Worm (Caenorhabditis elegans) whole organism, young adult: ENCODE measurements around the gene C29F9.12.
A peak's percentile ranks its signal among the peaks of the same experiment; 100 is the strongest.

Experiments used
- B0336.3 ChIP-seq: fragments of 200-800 bp; sonication (Bioruptor generic); IDR thresholded peaks from 2 replicates; pipeline ENCODE4 v1.3.6; 2022; ENCODE audit warnings: missing genetic modification characterization, missing compliant biosample characterization
- F10E7.11 ChIP-seq: sonication (generic microtip); optimal IDR thresholded peaks from 2 replicates; lab custom pipeline; 2017; ENCODE audit warnings: mild to moderate bottlenecking, missing genetic modification characterization, moderate library complexity, missing compliant biosample characterization
- F33H1.4 ChIP-seq: fragments of 200-800 bp; sonication (Bioruptor generic); IDR thresholded peaks from 2 replicates; pipeline ENCODE4 v1.3.6; 2022; ENCODE audit warnings: missing genetic modification reagents, missing genetic modification characterization, missing compliant biosample characterization
- F57A8.1 ChIP-seq: fragments of 200-800 bp; sonication (Bioruptor generic); optimal IDR thresholded peaks from 2 replicates; lab custom pipeline; 2018; ENCODE audit warnings: mild to moderate bottlenecking, missing genetic modification characterization, moderate library complexity, missing compliant biosample characterization
- Y53F4B.3 ChIP-seq: fragments of 200-800 bp; sonication (Bioruptor generic); IDR thresholded peaks from 2 replicates; pipeline ENCODE4 v1.3.6; 2022; ENCODE audit warnings: missing genetic modification reagents, missing genetic modification characterization, missing compliant biosample characterization
- Y53G8AR.9 ChIP-seq: fragments of 200-800 bp; sonication (Bioruptor generic); conservative IDR thresholded peaks from 2 replicates; pipeline ENCODE4 v1.3.6; 2022; ENCODE audit warnings: missing genetic modification reagents, missing genetic modification characterization, missing compliant biosample characterization
- Y56A3A.18 ChIP-seq: fragments of 200-800 bp; sonication (Bioruptor generic); IDR thresholded peaks from 2 replicates; pipeline ENCODE4 v1.3.6; 2022; ENCODE audit warnings: missing genetic modification reagents, missing genetic modification characterization, missing compliant biosample characterization
- Y67H2A.10 ChIP-seq: fragments of 200-800 bp; sonication (Bioruptor generic); conservative IDR thresholded peaks from 2 replicates; pipeline ENCODE4 v1.3.6; 2022; ENCODE audit warnings: missing genetic modification reagents, missing genetic modification characterization, missing compliant biosample characterization
- ZK185.1 ChIP-seq: sonication (generic microtip); optimal IDR thresholded peaks from 2 replicates; lab custom pipeline; 2016; ENCODE audit warnings: mild to moderate bottlenecking, missing genetic modification characterization, missing compliant biosample characterization; ENCODE audit not compliant: poor library complexity, severe bottlenecking
- bed-1 ChIP-seq: fragments of 200-800 bp; sonication (Bioruptor generic); IDR thresholded peaks from 2 replicates; pipeline ENCODE4 v1.3.6; 2022; ENCODE audit warnings: missing genetic modification reagents, missing genetic modification characterization, missing compliant biosample characterization
- cebp-2 ChIP-seq: fragments of 200-800 bp; sonication (Bioruptor generic); IDR thresholded peaks from 2 replicates; pipeline ENCODE4 v1.3.6; 2022; ENCODE audit warnings: missing genetic modification characterization, missing compliant biosample characterization
- die-1 ChIP-seq: sonication (generic microtip); optimal IDR thresholded peaks from 2 replicates; lab custom pipeline; 2016; ENCODE audit warnings: missing genotype, mild to moderate bottlenecking, missing genetic modification characterization, missing compliant biosample characterization
- dox-1 ChIP-seq: fragments of 200-800 bp; sonication (Bioruptor generic); IDR thresholded peaks from 2 replicates; pipeline ENCODE4 v1.3.6; 2022; ENCODE audit warnings: missing genetic modification reagents, missing genetic modification characterization, missing compliant biosample characterization
- egl-44 ChIP-seq: fragments of 200-800 bp; sonication (Bioruptor generic); IDR thresholded peaks from 2 replicates; pipeline ENCODE4 v1.3.6; 2022; ENCODE audit warnings: missing genetic modification reagents, missing genetic modification characterization, missing compliant biosample characterization
- egrh-3 ChIP-seq: fragments of 200-800 bp; sonication (Bioruptor generic); IDR thresholded peaks from 2 replicates; pipeline ENCODE4 v1.3.6; 2022; ENCODE audit warnings: missing genetic modification reagents, missing genetic modification characterization, missing compliant biosample characterization
- hmg-1.2 ChIP-seq: fragments of 200-800 bp; sonication (Bioruptor generic); IDR thresholded peaks from 2 replicates; pipeline ENCODE4 v1.3.6; 2022; ENCODE audit warnings: missing genetic modification reagents, missing genetic modification characterization, missing compliant biosample characterization
- lin-35 ChIP-seq, 3 experiments: fragments of 150-350 bp in 2 of 3; sonication (generic microtip) in 1 of 3; optimal IDR thresholded peaks; 2 replicates each; lab custom pipeline; 2014 to 2018; ENCODE audit warnings: missing biosample characterization in 3 of 3, missing genetic modification characterization in 3 of 3, missing genetic modification reagents in 3 of 3
- lin-40 ChIP-seq: sonication (generic microtip); optimal IDR thresholded peaks from 2 replicates; lab custom pipeline; 2016; ENCODE audit warnings: missing genetic modification characterization, mild to moderate bottlenecking, missing compliant biosample characterization, missing genotype, missing genetic modification reagents
- lin-54 ChIP-seq: fragments of 200-800 bp; sonication (Bioruptor generic); optimal IDR thresholded peaks from 2 replicates; lab custom pipeline; 2018; ENCODE audit warnings: mild to moderate bottlenecking, missing genetic modification characterization, missing compliant biosample characterization
- lsy-27 ChIP-seq: sonication (generic microtip); optimal IDR thresholded peaks from 2 replicates; lab custom pipeline; 2017; ENCODE audit warnings: missing genetic modification characterization, mild to moderate bottlenecking, missing compliant biosample characterization, antibody characterized with exemption, missing genotype, borderline replicate concordance; ENCODE audit not compliant: insufficient read depth
- madf-10 ChIP-seq: sonication (generic microtip); optimal IDR thresholded peaks from 2 replicates; lab custom pipeline; 2016; ENCODE audit warnings: mild to moderate bottlenecking, missing genetic modification characterization, missing compliant biosample characterization
- mxl-1 ChIP-seq: sonication (generic microtip); optimal IDR thresholded peaks from 2 replicates; lab custom pipeline; 2016; ENCODE audit warnings: missing genetic modification characterization, missing compliant biosample characterization
- nfya-2 ChIP-seq: fragments of 200-800 bp; sonication (Bioruptor generic); IDR thresholded peaks from 2 replicates; pipeline ENCODE4 v1.3.6; 2022; ENCODE audit warnings: missing genetic modification reagents, missing genetic modification characterization, missing compliant biosample characterization
- nhr-120 ChIP-seq: fragments of 200-800 bp; sonication (Bioruptor generic); IDR thresholded peaks from 2 replicates; pipeline ENCODE4 v1.3.6; 2022; ENCODE audit warnings: missing genetic modification characterization, missing compliant biosample characterization
- nhr-90 ChIP-seq: sonication (generic microtip); optimal IDR thresholded peaks from 2 replicates; lab custom pipeline; 2016; ENCODE audit warnings: missing genotype, mild to moderate bottlenecking, missing genetic modification characterization, missing compliant biosample characterization
- pha-4 ChIP-seq: fragments of 150-350 bp; sonication (generic microtip); optimal IDR thresholded peaks from 2 replicates; lab custom pipeline; 2014; ENCODE audit warnings: missing biosample characterization, missing genetic modification reagents, missing genetic modification characterization
- repo-1 ChIP-seq: sonication (generic microtip); optimal IDR thresholded peaks from 2 replicates; lab custom pipeline; 2017; ENCODE audit warnings: mild to moderate bottlenecking, missing genetic modification characterization, missing compliant biosample characterization
- snpc-1.1 ChIP-seq: sonication (generic microtip); optimal IDR thresholded peaks from 2 replicates; lab custom pipeline; 2017; ENCODE audit warnings: missing genetic modification characterization, mild to moderate bottlenecking, missing compliant biosample characterization, antibody characterized with exemption, moderate library complexity, missing genotype, missing genetic modification reagents; ENCODE audit not compliant: insufficient read depth
- somi-1 ChIP-seq: fragments of 200-800 bp; sonication (Bioruptor generic); optimal IDR thresholded peaks from 2 replicates; lab custom pipeline; 2018; ENCODE audit warnings: mild to moderate bottlenecking, missing genetic modification characterization, missing compliant biosample characterization
- sptf-2 ChIP-seq: fragments of 200-800 bp; sonication (Bioruptor generic); optimal IDR thresholded peaks from 2 replicates; lab custom pipeline; 2018; ENCODE audit warnings: mild to moderate bottlenecking, missing genetic modification characterization, missing compliant biosample characterization
- tbx-9 ChIP-seq: sonication (generic microtip); optimal IDR thresholded peaks from 2 replicates; lab custom pipeline; 2016; ENCODE audit warnings: borderline replicate concordance, missing genetic modification characterization, inconsistent platforms, missing compliant biosample characterization
- zfh-2 ChIP-seq: fragments of 200-800 bp; sonication (Bioruptor generic); conservative IDR thresholded peaks from 2 replicates; pipeline ENCODE4 v1.3.6; 2022; ENCODE audit warnings: missing genetic modification reagents, missing genetic modification characterization, missing compliant biosample characterization
- ztf-26 ChIP-seq: sonication (generic microtip); optimal IDR thresholded peaks from 2 replicates; lab custom pipeline; 2017; ENCODE audit warnings: missing genetic modification characterization, missing compliant biosample characterization
- ztf-28 ChIP-seq: fragments of 200-800 bp; sonication (Bioruptor generic); IDR thresholded peaks from 2 replicates; pipeline ENCODE4 v1.3.6; 2022; ENCODE audit warnings: missing genetic modification reagents, missing genetic modification characterization, missing compliant biosample characterization
- ztf-6 ChIP-seq: fragments of 200-800 bp; sonication (Bioruptor generic); IDR thresholded peaks from 2 replicates; pipeline ENCODE4 v1.3.6; 2022; ENCODE audit warnings: missing genetic modification reagents, missing genetic modification characterization, missing compliant biosample characterization

The C29F9.12 gene

DNA sequence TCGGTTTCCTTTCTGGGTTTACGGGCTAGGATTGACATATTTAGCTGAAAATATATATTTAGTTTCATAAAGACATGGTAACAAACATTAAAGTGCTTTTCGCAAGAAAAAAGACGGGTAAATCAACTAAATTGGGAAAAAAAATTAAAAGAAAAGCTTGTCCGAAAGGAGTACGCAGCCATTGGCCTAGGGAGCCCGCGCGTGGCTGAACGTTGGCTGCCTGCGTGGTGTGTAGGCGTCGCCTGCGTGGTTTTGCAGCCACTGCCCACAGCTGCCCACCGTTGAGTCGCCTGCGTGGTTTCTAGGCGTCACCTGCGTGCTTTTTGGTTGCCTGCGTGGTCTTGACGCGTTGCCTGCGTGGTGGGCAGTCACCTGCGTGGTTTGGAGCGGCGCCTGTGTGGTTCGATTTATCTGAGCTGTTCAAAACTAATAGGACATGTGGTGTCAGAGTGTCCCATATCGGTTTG, at the start of gene C29F9.12:
C29F9.12 (minus strand) TSS at position 51 of the 467 bp plus-strand sequence.
- TF ChIP-seq egrh-3 (GFP tag; lab: Robert Waterston, UW) (0 out of 2 replicates have a peak, but pooled peaks have one; percentile 24), dox-1 (peak; percentile 52; the same call in 1 of the 2 replicates)

DNA sequence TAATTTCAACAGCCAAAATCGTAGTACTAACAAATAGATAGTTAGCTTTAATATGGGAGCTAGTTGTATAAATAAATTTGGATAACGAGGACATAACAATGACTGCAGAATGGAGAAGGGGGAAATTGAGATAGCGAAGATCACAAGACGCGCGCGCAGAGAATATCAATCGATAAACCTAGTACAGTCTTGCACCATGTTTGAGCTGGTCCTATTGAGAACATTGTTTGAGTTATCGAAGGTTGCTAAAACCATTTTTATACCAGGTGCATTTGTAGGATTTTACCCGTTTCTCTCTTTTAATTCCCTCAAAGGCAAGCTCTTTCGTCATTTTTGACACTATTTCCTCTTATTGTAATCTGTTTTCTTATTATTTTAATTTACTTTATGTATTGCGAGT, 49.8 kb upstream of the C29F9.12 start, which contains the start of the genes F40G9.9 and F40G9.12:
F40G9.9 (minus strand) TSS at position 101 of the 400 bp plus-strand sequence.
F40G9.12 (plus strand) TSS at position 231 of the 400 bp plus-strand sequence.
- no peak for TF ChIP-seq ztf-26
- no peak for TF ChIP-seq somi-1 (GFP tag; lab: Kevin White, UChicago)
- no peak for TF ChIP-seq sptf-2 (GFP tag; lab: Kevin White, UChicago)
- TF ChIP-seq die-1 (tag; lab: Kevin White, UChicago): no peak
- no peak for TF ChIP-seq Y53G8AR.9
- TF ChIP-seq lin-40 (tag; lab: Kevin White, UChicago): no peak
- no peak for TF ChIP-seq snpc-1.1 (tag; lab: Kevin White, UChicago)
- TF ChIP-seq mxl-1 (tag; lab: Kevin White, UChicago): no peak
- TF ChIP-seq B0336.3 (GFP tag; lab: Robert Waterston, UW): no peak
- TF ChIP-seq madf-10 (tag; lab: Kevin White, UChicago): no peak
- TF ChIP-seq F57A8.1 (GFP tag; lab: Kevin White, UChicago): no peak
- TF ChIP-seq Y56A3A.18 (GFP tag; lab: Robert Waterston, UW): no peak
- no peak for TF ChIP-seq nhr-90 (tag; lab: Kevin White, UChicago)
- no peak for TF ChIP-seq lin-35 (GFP tag; optimal IDR thresholded peaks at IDR 0.05; lab: Kevin White, UChicago)
- no peak for TF ChIP-seq ztf-6
- TF ChIP-seq ztf-28: no peak
- no peak for TF ChIP-seq repo-1
- no peak for TF ChIP-seq Y53F4B.3 (GFP tag; lab: Robert Waterston, UW)

ce11 chrIII:169478-169877, 47.6 kb upstream of the C29F9.12 start, which contains the start of gene F40G9.18:
Gene F40G9.18 (minus strand): TSS chrIII:169578.
- TF ChIP-seq bed-1 (GFP tag; lab: Robert Waterston, UW): no peak
- TF ChIP-seq tbx-9 (tag; lab: Kevin White, UChicago): no peak
- TF ChIP-seq egl-44 (GFP tag; lab: Robert Waterston, UW): no peak
- TF ChIP-seq F33H1.4 (GFP tag; lab: Robert Waterston, UW): no peak
- TF ChIP-seq cebp-2: no peak
- TF ChIP-seq F10E7.11 (tag; lab: Kevin White, UChicago): no peak
- no peak for TF ChIP-seq pha-4
- TF ChIP-seq nhr-120: no peak
- TF ChIP-seq nfya-2: no peak
- TF ChIP-seq hmg-1.2: no peak

ce11 chrIII:168376-168775, 46.5 kb upstream of the C29F9.12 start:
- TF ChIP-seq egrh-3 (GFP tag; lab: Robert Waterston, UW) (peak; percentile 85), zfh-2 (GFP tag; lab: Robert Waterston, UW) (peak; percentile 82)

ce11 chrIII:165390-165789, 43.6 kb upstream of the C29F9.12 start, which contains the start of gene F40G9.7:
Gene F40G9.7 (plus strand): TSS chrIII:165690.
- TF ChIP-seq Y67H2A.10 (GFP tag; lab: Robert Waterston, UW) (no peak), lin-54 (GFP tag; lab: Kevin White, UChicago) (no peak), lsy-27 (tag; lab: Kevin White, UChicago) (no peak), ZK185.1 (tag; lab: Kevin White, UChicago) (no peak)
